Fruit fly (Drosophila melanogaster) whole organism, prepupa: ENCODE data around the gene Vha13.

Experiments used
- CG16779 ChIP-seq: fragments of 200-800 bp; sonication (Bioruptor generic); optimal IDR thresholded peaks from 3 replicates; lab custom pipeline; 2017; ENCODE audit warnings: missing biosample characterization, mild to moderate bottlenecking, missing genetic modification characterization
- CG6276 ChIP-seq: fragments of 200-800 bp; sonication (Bioruptor generic); optimal IDR thresholded peaks from 2 replicates; lab custom pipeline; 2017; ENCODE audit warnings: missing biosample characterization, mild to moderate bottlenecking, missing genetic modification characterization
- CG8319 ChIP-seq: fragments of 200-800 bp; sonication (Bioruptor generic); optimal IDR thresholded peaks from 3 replicates; lab custom pipeline; 2016; ENCODE audit warnings: missing biosample characterization, missing genetic modification characterization
- Sox14 ChIP-seq: fragments of 200-800 bp; sonication (Bioruptor generic); optimal IDR thresholded peaks from 3 replicates; lab custom pipeline; 2016; ENCODE audit warnings: missing biosample characterization, missing genetic modification characterization
- eg ChIP-seq: fragments of 200-800 bp; sonication (Bioruptor generic); IDR thresholded peaks from 3 replicates; pipeline ENCODE4 v1.3.6; 2022; ENCODE audit warnings: missing biosample characterization, missing genetic modification characterization
- spab ChIP-seq: fragments of 200-800 bp; sonication (Bioruptor generic); optimal IDR thresholded peaks from 2 replicates; lab custom pipeline; 2017; ENCODE audit warnings: missing biosample characterization, mild to moderate bottlenecking, missing genetic modification characterization, missing genetic modification reagents
- topi ChIP-seq: fragments of 200-800 bp; sonication (Bioruptor generic); optimal IDR thresholded peaks from 3 replicates; lab custom pipeline; 2016; ENCODE audit warnings: missing biosample characterization, missing genetic modification characterization

dm6 chr3R:19657766-19658165 lies 13.6 kb upstream of the Vha13 start, which contains the start of gene CG6184:
- TF ChIP-seq topi (GFP tag; lab: Kevin White, UChicago) (no peak), CG16779 (tag; lab: Kevin White, UChicago) (no peak), spab (no peak), Sox14 (GFP tag; lab: Kevin White, UChicago) (no peak), CG6276 (GFP tag; lab: Kevin White, UChicago) (no peak), eg (GFP tag; lab: Robert Waterston, UW) (no peak), CG8319 (GFP tag; lab: Kevin White, UChicago) (no peak)
